Fruit fly (Drosophila melanogaster) whole organism, embryonic: ENCODE data around the gene CG6340.

Experiments
- ATbp ChIP-seq: fragments of 200-800 bp; sonication (Bioruptor generic); optimal IDR thresholded peaks from 2 replicates; lab custom pipeline; 2017; ENCODE audit warnings: missing biosample characterization, mild to moderate bottlenecking, missing genetic modification characterization, missing genetic modification reagents
- Asciz ChIP-seq: fragments of 200-800 bp; sonication (Bioruptor generic); optimal IDR thresholded peaks from 2 replicates; lab custom pipeline; 2017; ENCODE audit warnings: missing biosample characterization, mild to moderate bottlenecking, missing genetic modification characterization, missing genetic modification reagents
- B-H2 ChIP-seq: fragments of 200-800 bp; sonication (Bioruptor generic); optimal IDR thresholded peaks from 2 replicates; lab custom pipeline; 2018; ENCODE audit warnings: missing biosample characterization, mild to moderate bottlenecking, missing genetic modification characterization
- C15 ChIP-seq: fragments of 200-800 bp; sonication (Bioruptor generic); IDR thresholded peaks from 3 replicates; pipeline ENCODE4 v1.3.6; 2022; ENCODE audit warnings: missing biosample characterization, missing genetic modification characterization
- CG10267 ChIP-seq: fragments of 200-800 bp; sonication (Bioruptor generic); optimal IDR thresholded peaks from 2 replicates; lab custom pipeline; 2018; ENCODE audit warnings: missing biosample characterization, mild to moderate bottlenecking, missing genetic modification characterization, moderate library complexity
- CG10959 ChIP-seq: fragments of 200-800 bp; sonication (Bioruptor generic); IDR thresholded peaks from 2 replicates; pipeline ENCODE4 v1.3.6; 2022; ENCODE audit warnings: missing biosample characterization, missing genetic modification characterization
- CG11504 ChIP-seq: fragments of 200-800 bp; sonication (Bioruptor generic); optimal IDR thresholded peaks from 3 replicates; lab custom pipeline; 2019; ENCODE audit warnings: missing biosample characterization, mild to moderate bottlenecking, missing genetic modification characterization, moderate library complexity
- CG12391 ChIP-seq: fragments of 200-800 bp; sonication (Bioruptor generic); optimal IDR thresholded peaks from 3 replicates; lab custom pipeline; 2018; ENCODE audit warnings: missing biosample characterization, mild to moderate bottlenecking, missing genetic modification characterization, moderate library complexity
- CG16779 ChIP-seq: fragments of 200-800 bp; sonication (Bioruptor generic); IDR thresholded peaks from 2 replicates; pipeline ENCODE4 v1.3.6; 2022; ENCODE audit warnings: missing biosample characterization, missing genetic modification characterization
- CG16815 ChIP-seq: fragments of 200-800 bp; sonication (Bioruptor generic); optimal IDR thresholded peaks from 3 replicates; lab custom pipeline; 2017; ENCODE audit warnings: missing biosample characterization, mild to moderate bottlenecking, missing genetic modification characterization
- CG17385 ChIP-seq: fragments of 200-800 bp; sonication (Bioruptor generic); optimal IDR thresholded peaks from 3 replicates; lab custom pipeline; 2018; ENCODE audit warnings: missing biosample characterization, mild to moderate bottlenecking, missing genetic modification characterization
- CG17802 ChIP-seq: fragments of 200-800 bp; sonication (Bioruptor generic); optimal IDR thresholded peaks from 2 replicates; lab custom pipeline; 2018; ENCODE audit warnings: missing biosample characterization, mild to moderate bottlenecking, missing genetic modification characterization, moderate library complexity
- CG1792 ChIP-seq: fragments of 200-800 bp; sonication (Bioruptor generic); optimal IDR thresholded peaks from 2 replicates; lab custom pipeline; 2016; ENCODE audit warnings: missing biosample characterization, missing genetic modification characterization
- CG18599 ChIP-seq: fragments of 200-800 bp; sonication (Bioruptor generic); optimal IDR thresholded peaks from 3 replicates; lab custom pipeline; 2017; ENCODE audit warnings: missing biosample characterization, missing genetic modification characterization, mild to moderate bottlenecking, moderate library complexity, missing genetic modification reagents
- CG2678 ChIP-seq: fragments of 200-800 bp; sonication (Bioruptor generic); optimal IDR thresholded peaks from 3 replicates; lab custom pipeline; 2019; ENCODE audit warnings: missing biosample characterization, mild to moderate bottlenecking, missing genetic modification characterization, moderate library complexity
- CG2712 ChIP-seq: fragments of 200-800 bp; optimal IDR thresholded peaks from 3 replicates; lab custom pipeline; 2019; ENCODE audit warnings: missing biosample characterization, mild to moderate bottlenecking, missing genetic modification characterization, moderate library complexity
- CG30020 ChIP-seq: fragments of 200-800 bp; optimal IDR thresholded peaks from 2 replicates; lab custom pipeline; 2019; ENCODE audit warnings: missing biosample characterization, mild to moderate bottlenecking, missing genetic modification characterization, moderate library complexity
- CG31224 ChIP-seq: fragments of 200-800 bp; sonication (Bioruptor generic); IDR thresholded peaks from 2 replicates; pipeline ENCODE4 v1.3.6; 2022; ENCODE audit warnings: missing biosample characterization, missing genetic modification characterization
- CG33557 ChIP-seq: fragments of 200-800 bp; sonication (Bioruptor generic); optimal IDR thresholded peaks from 2 replicates; lab custom pipeline; 2019; ENCODE audit warnings: missing biosample characterization, mild to moderate bottlenecking, missing genetic modification characterization, moderate library complexity
- CG34422 ChIP-seq: fragments of 200-800 bp; sonication (Bioruptor generic); IDR thresholded peaks from 3 replicates; pipeline ENCODE4 v1.3.6; 2022; ENCODE audit warnings: missing biosample characterization, missing genetic modification characterization
- CG7839 ChIP-seq: fragments of 200-800 bp; sonication (Bioruptor generic); optimal IDR thresholded peaks from 3 replicates; lab custom pipeline; 2018; ENCODE audit warnings: missing biosample characterization, mild to moderate bottlenecking, missing genetic modification characterization, moderate library complexity
- CG7928 ChIP-seq: fragments of 200-800 bp; sonication (Bioruptor generic); optimal IDR thresholded peaks from 2 replicates; lab custom pipeline; 2017; ENCODE audit warnings: missing biosample characterization, mild to moderate bottlenecking, missing genetic modification characterization
- CG7963 ChIP-seq: fragments of 200-800 bp; sonication (Bioruptor generic); IDR thresholded peaks from 3 replicates; pipeline ENCODE4 v1.3.6; 2022; ENCODE audit warnings: missing biosample characterization, missing genetic modification characterization; ENCODE audit not compliant: partially characterized antibody
- D19A ChIP-seq: fragments of 200-800 bp; optimal IDR thresholded peaks from 3 replicates; lab custom pipeline; 2019; ENCODE audit warnings: missing biosample characterization, mild to moderate bottlenecking, missing genetic modification characterization, moderate library complexity
- Dfd ChIP-seq, 2 experiments: fragments of >200 bp; optimal IDR thresholded peaks; 2 replicates each; lab custom pipeline; 2017; ENCODE audit warnings: missing biosample characterization in 2 of 2, missing genetic modification characterization in 2 of 2
- Dll ChIP-seq: fragments of 200-800 bp; sonication (Bioruptor generic); IDR thresholded peaks from 4 replicates; pipeline ENCODE4 v1.3.6; 2022; ENCODE audit warnings: missing biosample characterization, missing genetic modification characterization; ENCODE audit not compliant: partially characterized antibody
- Dref ChIP-seq: fragments of 200-800 bp; sonication (Bioruptor generic); IDR thresholded peaks from 2 replicates; pipeline ENCODE4 v1.3.6; 2022; ENCODE audit warnings: missing biosample characterization, missing genetic modification characterization
- Med ChIP-seq: fragments of 200-800 bp; sonication (Bioruptor generic); peaks from one replicate; lab custom pipeline; 2016; ENCODE audit warnings: missing biosample characterization, missing genetic modification characterization, mild to moderate bottlenecking, inconsistent platforms, moderate library complexity
- Sox102F ChIP-seq: fragments of 200-800 bp; sonication (Bioruptor generic); optimal IDR thresholded peaks from 2 replicates; lab custom pipeline; 2018; ENCODE audit warnings: missing biosample characterization, mild to moderate bottlenecking, missing genetic modification characterization, moderate library complexity
- Spps ChIP-seq: fragments of 200-800 bp; sonication (Bioruptor generic); optimal IDR thresholded peaks from 2 replicates; lab custom pipeline; 2018; ENCODE audit warnings: missing biosample characterization, mild to moderate bottlenecking, missing genetic modification characterization
- bab2 ChIP-seq: fragments of 200-800 bp; sonication (Bioruptor generic); optimal IDR thresholded peaks from 2 replicates; lab custom pipeline; 2016; ENCODE audit warnings: missing biosample characterization, missing genetic modification characterization
- cato ChIP-seq: fragments of 200-800 bp; sonication (Bioruptor generic); optimal IDR thresholded peaks from 2 replicates; lab custom pipeline; 2016; ENCODE audit warnings: missing biosample characterization, missing genetic modification characterization, borderline replicate concordance
- chinmo ChIP-seq: fragments of 200-800 bp; sonication (Bioruptor generic); IDR thresholded peaks from 4 replicates; pipeline ENCODE4 v1.3.6; 2022; ENCODE audit warnings: missing biosample characterization, missing genetic modification characterization; ENCODE audit not compliant: partially characterized antibody
- chm ChIP-seq: fragments of 200-800 bp; sonication (Bioruptor generic); IDR thresholded peaks from 2 replicates; pipeline ENCODE4 v1.3.6; 2022; ENCODE audit warnings: missing biosample characterization, missing genetic modification characterization
- crol ChIP-seq: fragments of 200-800 bp; sonication (Bioruptor generic); IDR thresholded peaks from 2 replicates; pipeline ENCODE4 v1.3.6; 2022; ENCODE audit warnings: missing biosample characterization, missing genetic modification characterization
- dmrt99B ChIP-seq: fragments of 200-800 bp; sonication (Bioruptor generic); optimal IDR thresholded peaks from 2 replicates; lab custom pipeline; 2018; ENCODE audit warnings: missing biosample characterization, mild to moderate bottlenecking, missing genetic modification characterization, moderate library complexity
- gem ChIP-seq: fragments of 200-800 bp; sonication (Bioruptor generic); optimal IDR thresholded peaks from 2 replicates; lab custom pipeline; 2019; ENCODE audit warnings: missing biosample characterization, mild to moderate bottlenecking, missing genetic modification characterization, moderate library complexity
- grau ChIP-seq: fragments of 200-800 bp; optimal IDR thresholded peaks from 3 replicates; lab custom pipeline; 2019; ENCODE audit warnings: missing biosample characterization, mild to moderate bottlenecking, missing genetic modification characterization, moderate library complexity
- grn ChIP-seq: fragments of 200-800 bp; sonication (Bioruptor generic); optimal IDR thresholded peaks from 3 replicates; lab custom pipeline; 2017; ENCODE audit warnings: missing biosample characterization, missing genetic modification characterization
- hth ChIP-seq: fragments of >200 bp; optimal IDR thresholded peaks from 2 replicates; lab custom pipeline; 2017; ENCODE audit warnings: inconsistent platforms
- lab ChIP-seq: fragments of 200-800 bp; sonication (Bioruptor generic); optimal IDR thresholded peaks from 3 replicates; lab custom pipeline; 2017; ENCODE audit warnings: missing biosample characterization, missing genetic modification characterization, mild to moderate bottlenecking, moderate library complexity, missing genetic modification reagents
- onecut ChIP-seq: fragments of 200-800 bp; sonication (Bioruptor generic); IDR thresholded peaks from 2 replicates; pipeline ENCODE4 v1.3.6; 2022; ENCODE audit warnings: missing biosample characterization, missing genetic modification characterization
- pita ChIP-seq: fragments of 200-800 bp; sonication (Bioruptor generic); optimal IDR thresholded peaks from 2 replicates; lab custom pipeline; 2017; ENCODE audit warnings: missing biosample characterization, mild to moderate bottlenecking, missing genetic modification characterization
- pros ChIP-seq: fragments of 200-800 bp; sonication (Bioruptor generic); optimal IDR thresholded peaks from 3 replicates; lab custom pipeline; 2019; ENCODE audit warnings: missing biosample characterization, mild to moderate bottlenecking, missing genetic modification characterization, moderate library complexity
- row ChIP-seq: fragments of 200-800 bp; sonication (Bioruptor generic); IDR thresholded peaks from 3 replicates; pipeline ENCODE4 v1.3.6; 2022; ENCODE audit warnings: missing biosample characterization, missing genetic modification characterization
- sens ChIP-seq: fragments of 200-800 bp; sonication (Bioruptor generic); peaks from one replicate; lab custom pipeline; 2016; ENCODE audit warnings: missing biosample characterization, missing genetic modification characterization
- shn ChIP-seq: fragments of 200-800 bp; sonication (Bioruptor generic); optimal IDR thresholded peaks from 3 replicates; lab custom pipeline; 2016; ENCODE audit warnings: missing biosample characterization, missing genetic modification characterization
- sqz ChIP-seq: fragments of 200-800 bp; sonication (Bioruptor generic); optimal IDR thresholded peaks from 3 replicates; lab custom pipeline; 2018; ENCODE audit warnings: missing biosample characterization, mild to moderate bottlenecking, missing genetic modification characterization
- unpg ChIP-seq: fragments of 200-800 bp; sonication (Bioruptor generic); optimal IDR thresholded peaks from 3 replicates; lab custom pipeline; 2018; ENCODE audit warnings: missing biosample characterization, mild to moderate bottlenecking, missing genetic modification characterization, moderate library complexity
- zf30C ChIP-seq: fragments of 200-800 bp; sonication (Bioruptor generic); optimal IDR thresholded peaks from 3 replicates; lab custom pipeline; 2018; ENCODE audit warnings: missing biosample characterization, mild to moderate bottlenecking, missing genetic modification characterization

Gene CG6340

dm6 chrX:15529197-15529596 is 47.0 kb downstream of the CG6340 start:
- TF ChIP-seq CG33557 (GFP tag; lab: Kevin White, UChicago): no peak
- TF ChIP-seq Sox102F (GFP tag; lab: Kevin White, UChicago): peak; percentile 33
- no peak for TF ChIP-seq Dll
- no peak for TF ChIP-seq shn (GFP tag; lab: Kevin White, UChicago)
- TF ChIP-seq CG2678: peak; percentile 28
- peak; percentile 4; the same call in 1 of the 3 replicates for TF ChIP-seq row (GFP tag; lab: Robert Waterston, UW)
- TF ChIP-seq CG12391: peak; percentile 5
- peak; percentile 9 for TF ChIP-seq dmrt99B (tag; lab: Kevin White, UChicago)
- TF ChIP-seq grau (tag; lab: Kevin White, UChicago): peak; percentile 17
- TF ChIP-seq gem: peak; percentile 36
- peak; percentile 30 for TF ChIP-seq CG7839 (tag; lab: Kevin White, UChicago)
- no peak for TF ChIP-seq CG16779
- peak; percentile 27 for TF ChIP-seq CG11504
- peak; percentile 28 for TF ChIP-seq CG2712 (tag; lab: Kevin White, UChicago)
- TF ChIP-seq CG7928 (GFP tag; lab: Kevin White, UChicago): no peak
- TF ChIP-seq unpg (GFP tag; lab: Kevin White, UChicago): peak; percentile 9
- no peak for TF ChIP-seq hth (lab: Kevin White, UChicago)
- TF ChIP-seq bab2 (GFP tag; lab: Kevin White, UChicago): no peak

DNA sequence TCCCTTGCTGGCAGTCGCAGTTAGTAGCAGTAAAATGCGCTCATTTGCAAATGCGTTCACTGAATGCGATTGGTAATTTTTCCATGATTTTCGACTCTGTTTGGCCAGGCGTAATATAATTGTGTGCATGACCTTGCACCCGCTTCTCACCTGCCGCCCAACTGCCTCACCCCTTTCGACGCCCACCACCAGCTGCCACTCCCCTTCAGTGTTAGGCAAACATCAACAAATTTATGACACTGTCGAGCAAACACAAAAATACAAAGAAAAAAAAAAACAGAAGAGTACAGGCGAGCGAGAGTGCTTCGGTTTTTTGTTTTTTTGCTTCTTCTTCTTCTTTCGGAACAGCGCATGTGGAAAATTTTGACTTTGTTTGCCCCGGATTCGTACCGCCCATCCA is 47.8 kb downstream of the CG6340 start:
- TF ChIP-seq Asciz (GFP tag; lab: Kevin White, UChicago) (peak; percentile 1), sqz (GFP tag; lab: Kevin White, UChicago) (peak; percentile 20), crol (0 out of 2 replicates have a peak, but pooled peaks have one; percentile 52), zf30C (GFP tag; lab: Kevin White, UChicago) (no peak), Med (GFP tag; lab: Kevin White, UChicago) (peak; percentile 44), CG17385 (GFP tag; lab: Kevin White, UChicago) (peak; percentile 31), lab (GFP tag; lab: Kevin White, UChicago) (peak; percentile 13), CG16815 (no peak), chinmo (0 out of 4 replicates have a peak, but pooled peaks have one; percentile 9), CG10267 (no peak), Spps (tag; lab: Kevin White, UChicago) (no peak), ATbp (GFP tag; lab: Kevin White, UChicago) (peak; percentile 36), sens (GFP tag; lab: Kevin White, UChicago) (peak; percentile 44)
- TF ChIP-seq, all 482 proteins: peak for 9

dm6 chrX:15530369-15530768 is 48.2 kb downstream of the CG6340 start:
- TF ChIP-seq onecut (no peak), chm (GFP tag; lab: Robert Waterston, UW) (no peak), pros (GFP tag; lab: Kevin White, UChicago) (no peak), CG1792 (GFP tag; lab: Kevin White, UChicago) (no peak), pita (no peak), C15 (GFP tag; lab: Robert Waterston, UW) (no peak), CG18599 (GFP tag; lab: Kevin White, UChicago) (peak; percentile 19), CG2678 (peak; percentile 39), CG30020 (tag; lab: Kevin White, UChicago) (no peak), B-H2 (GFP tag; lab: Kevin White, UChicago) (no peak), cato (GFP tag; lab: Kevin White, UChicago) (no peak), CG10959 (GFP tag; lab: Robert Waterston, UW) (no peak), CG17802 (tag; lab: Kevin White, UChicago) (no peak), grn (GFP tag; lab: Kevin White, UChicago) (no peak), Dfd (GFP tag; optimal IDR thresholded peaks at IDR 0.05; lab: Kevin White, UChicago) (no peak), CG31224 (GFP tag; lab: Robert Waterston, UW) (no peak), CG16815 (no peak), CG7963 (GFP tag; lab: Robert Waterston, UW) (no peak), Dref (no peak), CG34422 (no peak), D19A (tag; lab: Kevin White, UChicago) (no peak)
